Worm (Caenorhabditis elegans): Measurements from ENCODE around the gene lgc-46.

Gene lgc-46

ce11 chrIII:1115793-1116516, 19.9 kb downstream of the lgc-46 start, which contains the start of the genes F58B6.1 and acsd-1:
Gene F58B6.1, minus strand, starts transcription at chrIII:1115925.
Gene acsd-1, plus strand, starts transcription at chrIII:1116466.
- TF ChIP-seq unc-130 (tag; optimal IDR thresholded peaks at IDR 0.05) (no peak), ets-5 (GFP tag; IDR thresholded peaks at IDR 0.05) (no peak), blmp-1 (tag; optimal IDR thresholded peaks at IDR 0.05) (peak; percentile 22), tbx-2 (tag; optimal IDR thresholded peaks at IDR 0.05) (no peak), elt-3 (tag; optimal IDR thresholded peaks at IDR 0.05) (peak in 1 of 6 experiments; percentile 72), elt-2 (tag; optimal IDR thresholded peaks at IDR 0.05) (peak; percentile 42)

DNA sequence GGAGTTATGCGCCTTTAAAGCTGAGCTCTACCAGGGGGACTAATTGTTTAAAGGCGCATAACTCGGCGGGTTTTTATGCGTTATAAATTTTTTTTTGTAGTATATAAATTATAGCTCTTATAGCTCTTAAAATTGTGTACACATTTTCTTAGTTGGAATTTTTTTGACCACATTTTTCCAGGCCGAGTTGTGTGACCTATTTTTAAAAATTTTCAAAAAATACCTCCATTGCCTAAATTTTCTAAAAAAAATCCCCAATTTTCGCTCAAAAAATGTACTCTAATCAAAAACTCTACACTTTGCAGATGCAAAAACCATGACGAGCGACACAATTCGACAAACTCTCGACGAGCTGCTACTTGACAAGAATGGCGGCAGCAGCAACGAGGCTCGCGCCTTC, 32.9 kb downstream of the lgc-46 start, which contains the start of gene exc-6:
Gene exc-6, plus strand, starts transcription at position 301 of the 400 bp plus-strand sequence.
- TF ChIP-seq nhr-47 (tag; optimal IDR thresholded peaks at IDR 0.05) = no peak
- no peak for TF ChIP-seq egl-27 (tag; optimal IDR thresholded peaks at IDR 0.05)
- no peak for TF ChIP-seq nhr-19 (GFP tag; conservative IDR thresholded peaks at IDR 0.05)
- TF ChIP-seq mef-2 (tag; optimal IDR thresholded peaks at IDR 0.05) = no peak
- no peak for TF ChIP-seq nhr-28 (tag; optimal IDR thresholded peaks at IDR 0.05)
- TF ChIP-seq lin-35 (GFP tag; optimal IDR thresholded peaks at IDR 0.05) = no peak
- TF ChIP-seq vab-15 (tag; optimal IDR thresholded peaks at IDR 0.05) = no peak

- TF ChIP-seq aha-1 (tag; optimal IDR thresholded peaks at IDR 0.05) (no peak), nhr-76 (tag; optimal IDR thresholded peaks at IDR 0.05) (no peak), tlp-1 (tag; optimal IDR thresholded peaks at IDR 0.05) (no peak), hlh-17 (GFP tag; optimal IDR thresholded peaks at IDR 0.05; ENCODE audit: borderline replicate concordance) (no peak), sup-37 (GFP tag; optimal IDR thresholded peaks at IDR 0.05) (no peak), egl-13 (tag; optimal IDR thresholded peaks at IDR 0.05) (no peak), aly-2 (tag; optimal IDR thresholded peaks at IDR 0.05) (no peak), nhr-20 (tag; optimal IDR thresholded peaks at IDR 0.05) (no peak), efl-1 (optimal IDR thresholded peaks at IDR 0.05) (no peak), efl-1 (GFP tag; optimal IDR thresholded peaks at IDR 0.05 in 1 of 2) (no peak), unc-62 (GFP tag; optimal IDR thresholded peaks at IDR 0.05) (no peak)
Observed at ce11 chrIII:1099523-1099922, 36.3 kb downstream of the lgc-46 start.

- no peak for TF ChIP-seq nhr-11 (tag; optimal IDR thresholded peaks at IDR 0.05)
- no peak for TF ChIP-seq ceh-8 (GFP tag; optimal IDR thresholded peaks at IDR 0.05)
Observed at ce11 chrIII:1094391-1094790, 41.4 kb downstream of the lgc-46 start.

ce11 chrIII:1084971-1085370, 50.9 kb downstream of the lgc-46 start:
- no peak for TF ChIP-seq egl-27 (tag; optimal IDR thresholded peaks at IDR 0.05)
- no peak for TF ChIP-seq unc-62 (GFP tag; optimal IDR thresholded peaks at IDR 0.05)
- no peak for TF ChIP-seq ets-5 (GFP tag; IDR thresholded peaks at IDR 0.05)
- no peak for TF ChIP-seq efl-1 (optimal IDR thresholded peaks at IDR 0.05)
- TF ChIP-seq efl-1 (GFP tag; optimal IDR thresholded peaks at IDR 0.05 in 1 of 2) = peak in 1 of 2 experiments; percentile 34
- TF ChIP-seq unc-130 (tag; optimal IDR thresholded peaks at IDR 0.05) = no peak
- no peak for TF ChIP-seq nhr-77 (tag; optimal IDR thresholded peaks at IDR 0.05)

- TF ChIP-seq hlh-17 (GFP tag; optimal IDR thresholded peaks at IDR 0.05; ENCODE audit: borderline replicate concordance) = no peak
- no peak for TF ChIP-seq mab-9 (GFP tag; IDR thresholded peaks at IDR 0.05)
- TF ChIP-seq ces-1 (GFP tag; optimal IDR thresholded peaks at IDR 0.05) = no peak
- no peak for TF ChIP-seq tbx-2 (tag; optimal IDR thresholded peaks at IDR 0.05)
- no peak for TF ChIP-seq sup-37 (GFP tag; optimal IDR thresholded peaks at IDR 0.05)
- no peak for TF ChIP-seq nhr-84 (tag; optimal IDR thresholded peaks at IDR 0.05)
- TF ChIP-seq isw-1 (GFP tag; IDR thresholded peaks at IDR 0.05) = no peak
- TF ChIP-seq rnt-1 (tag; optimal IDR thresholded peaks at IDR 0.05) = no peak
- TF ChIP-seq lin-39 (tag; optimal IDR thresholded peaks at IDR 0.05) = no peak
- no peak for TF ChIP-seq nhr-28 (tag; optimal IDR thresholded peaks at IDR 0.05)
- no peak for TF ChIP-seq egl-27 (tag; optimal IDR thresholded peaks at IDR 0.05)
- TF ChIP-seq alr-1 (tag; optimal IDR thresholded peaks at IDR 0.05; ENCODE audit: borderline replicate concordance) = no peak
- TF ChIP-seq lin-35 (GFP tag; optimal IDR thresholded peaks at IDR 0.05) = no peak
- TF ChIP-seq elt-2 (tag; optimal IDR thresholded peaks at IDR 0.05) = no peak
- no peak for TF ChIP-seq nhr-237 (tag; optimal IDR thresholded peaks at IDR 0.05)
- no peak for TF ChIP-seq zip-4 (GFP tag; optimal IDR thresholded peaks at IDR 0.05)
Observed at ce11 chrIII:1081101-1081500, 54.7 kb downstream of the lgc-46 start, which contains the start of gene par-2. Gene par-2, plus strand, starts transcription at chrIII:1081401.
